Worm (Caenorhabditis elegans) whole organism, young adult: ENCODE data around the gene C26B9.2.

ENCODE experiments used
- B0261.1 ChIP-seq: sonication (generic microtip); optimal IDR thresholded peaks from 2 replicates; lab custom pipeline; 2016; ENCODE audit warnings: mild to moderate bottlenecking, missing genetic modification characterization, moderate library complexity, missing compliant biosample characterization
- B0336.3 ChIP-seq: fragments of 200-800 bp; sonication (Bioruptor generic); IDR thresholded peaks from 2 replicates; pipeline ENCODE4 v1.3.6; 2022; ENCODE audit warnings: missing genetic modification characterization, missing compliant biosample characterization
- C17E4.6 ChIP-seq: fragments of 200-800 bp; sonication (Bioruptor generic); IDR thresholded peaks from 2 replicates; pipeline ENCODE4 v1.3.6; 2022; ENCODE audit warnings: missing genetic modification reagents, missing genetic modification characterization, missing compliant biosample characterization
- F33H1.4 ChIP-seq: fragments of 200-800 bp; sonication (Bioruptor generic); IDR thresholded peaks from 2 replicates; pipeline ENCODE4 v1.3.6; 2022; ENCODE audit warnings: missing genetic modification reagents, missing genetic modification characterization, missing compliant biosample characterization
- F37B4.10 ChIP-seq: fragments of 200-800 bp; sonication (Bioruptor generic); IDR thresholded peaks from 2 replicates; pipeline ENCODE4 v1.3.6; 2022; ENCODE audit warnings: missing genetic modification characterization, missing compliant biosample characterization
- F39B2.1 ChIP-seq: fragments of 200-800 bp; sonication (Bioruptor generic); IDR thresholded peaks from 2 replicates; pipeline ENCODE4 v1.3.6; 2022; ENCODE audit warnings: missing genetic modification reagents, missing genetic modification characterization, missing compliant biosample characterization
- F57A8.1 ChIP-seq: fragments of 200-800 bp; sonication (Bioruptor generic); optimal IDR thresholded peaks from 2 replicates; lab custom pipeline; 2018; ENCODE audit warnings: mild to moderate bottlenecking, missing genetic modification characterization, moderate library complexity, missing compliant biosample characterization
- T07F8.4 ChIP-seq: sonication (generic microtip); optimal IDR thresholded peaks from 2 replicates; lab custom pipeline; 2016; ENCODE audit warnings: mild to moderate bottlenecking, missing genetic modification characterization, moderate library complexity, missing compliant biosample characterization
- T26A5.8 ChIP-seq: sonication (generic microtip); optimal IDR thresholded peaks from 2 replicates; lab custom pipeline; 2016; ENCODE audit warnings: missing genetic modification characterization, missing compliant biosample characterization
- Y56A3A.18 ChIP-seq: fragments of 200-800 bp; sonication (Bioruptor generic); IDR thresholded peaks from 2 replicates; pipeline ENCODE4 v1.3.6; 2022; ENCODE audit warnings: missing genetic modification reagents, missing genetic modification characterization, missing compliant biosample characterization
- akir-1 ChIP-seq: fragments of 200-800 bp; sonication (Bioruptor generic); optimal IDR thresholded peaks from 2 replicates; lab custom pipeline; 2018; ENCODE audit warnings: mild to moderate bottlenecking, missing genetic modification characterization, moderate library complexity, missing compliant biosample characterization
- attf-3 ChIP-seq: fragments of 200-800 bp; sonication (Bioruptor generic); conservative IDR thresholded peaks from 2 replicates; pipeline ENCODE4 v1.3.6; 2022; ENCODE audit warnings: missing genetic modification reagents, missing genetic modification characterization, missing compliant biosample characterization
- attf-5 ChIP-seq: fragments of 200-800 bp; sonication (Bioruptor generic); optimal IDR thresholded peaks from 2 replicates; lab custom pipeline; 2018; ENCODE audit warnings: mild to moderate bottlenecking, missing genetic modification characterization, missing compliant biosample characterization
- bed-1 ChIP-seq: fragments of 200-800 bp; sonication (Bioruptor generic); IDR thresholded peaks from 2 replicates; pipeline ENCODE4 v1.3.6; 2022; ENCODE audit warnings: missing genetic modification reagents, missing genetic modification characterization, missing compliant biosample characterization
- bed-2 ChIP-seq: fragments of 200-800 bp; sonication (Bioruptor generic); IDR thresholded peaks from 2 replicates; pipeline ENCODE4 v1.3.6; 2022; ENCODE audit warnings: missing genetic modification reagents, missing genetic modification characterization, missing compliant biosample characterization
- ceh-100 ChIP-seq: fragments of 200-800 bp; sonication (Bioruptor generic); IDR thresholded peaks from 2 replicates; pipeline ENCODE4 v1.3.6; 2022; ENCODE audit warnings: missing genetic modification reagents, missing genetic modification characterization, missing compliant biosample characterization
- ceh-40 ChIP-seq: fragments of 200-800 bp; sonication (Bioruptor generic); IDR thresholded peaks from 2 replicates; pipeline ENCODE4 v1.3.6; 2022; ENCODE audit warnings: missing genetic modification characterization, missing compliant biosample characterization
- ceh-58 ChIP-seq: fragments of 200-800 bp; sonication (Bioruptor generic); IDR thresholded peaks from 2 replicates; pipeline ENCODE4 v1.3.6; 2022; ENCODE audit warnings: missing genetic modification characterization, missing compliant biosample characterization
- chd-7 ChIP-seq: sonication (generic microtip); optimal IDR thresholded peaks from 2 replicates; lab custom pipeline; 2016; ENCODE audit warnings: mild to moderate bottlenecking, missing genetic modification characterization, moderate library complexity, missing compliant biosample characterization
- dox-1 ChIP-seq: fragments of 200-800 bp; sonication (Bioruptor generic); IDR thresholded peaks from 2 replicates; pipeline ENCODE4 v1.3.6; 2022; ENCODE audit warnings: missing genetic modification reagents, missing genetic modification characterization, missing compliant biosample characterization
- egl-18 ChIP-seq: fragments of 200-800 bp; sonication (Bioruptor generic); IDR thresholded peaks from 2 replicates; pipeline ENCODE4 v1.3.6; 2022; ENCODE audit warnings: missing genetic modification reagents, missing genetic modification characterization, missing compliant biosample characterization
- egl-44 ChIP-seq: fragments of 200-800 bp; sonication (Bioruptor generic); IDR thresholded peaks from 2 replicates; pipeline ENCODE4 v1.3.6; 2022; ENCODE audit warnings: missing genetic modification reagents, missing genetic modification characterization, missing compliant biosample characterization
- him-1 ChIP-seq: sonication (generic microtip); optimal IDR thresholded peaks from 2 replicates; lab custom pipeline; 2016; ENCODE audit warnings: missing genotype, missing genetic modification reagents, missing genetic modification characterization, missing compliant biosample characterization
- hrde-1 ChIP-seq: sonication (generic microtip); optimal IDR thresholded peaks from 2 replicates; lab custom pipeline; 2016; ENCODE audit warnings: missing genetic modification characterization, mild to moderate bottlenecking, missing compliant biosample characterization, moderate library complexity, missing genotype, missing genetic modification reagents, borderline replicate concordance
- hsf-1 ChIP-seq: fragments of 200-800 bp; sonication (Bioruptor generic); IDR thresholded peaks from 2 replicates; pipeline ENCODE4 v1.3.6; 2022; ENCODE audit warnings: missing genetic modification reagents, missing genetic modification characterization, missing compliant biosample characterization
- lin-40 ChIP-seq: sonication (generic microtip); optimal IDR thresholded peaks from 2 replicates; lab custom pipeline; 2016; ENCODE audit warnings: missing genetic modification characterization, mild to moderate bottlenecking, missing compliant biosample characterization, missing genotype, missing genetic modification reagents
- lin-54 ChIP-seq: fragments of 200-800 bp; sonication (Bioruptor generic); optimal IDR thresholded peaks from 2 replicates; lab custom pipeline; 2018; ENCODE audit warnings: mild to moderate bottlenecking, missing genetic modification characterization, missing compliant biosample characterization
- lsl-1 ChIP-seq: fragments of 200-800 bp; sonication (Bioruptor generic); optimal IDR thresholded peaks from 2 replicates; lab custom pipeline; 2018; ENCODE audit warnings: mild to moderate bottlenecking, missing genetic modification characterization, moderate library complexity, missing compliant biosample characterization
- mxl-1 ChIP-seq: sonication (generic microtip); optimal IDR thresholded peaks from 2 replicates; lab custom pipeline; 2016; ENCODE audit warnings: missing genetic modification characterization, missing compliant biosample characterization
- nfya-1 ChIP-seq: sonication (generic microtip); optimal IDR thresholded peaks from 2 replicates; lab custom pipeline; 2017; ENCODE audit warnings: antibody characterized with exemption, missing compliant biosample characterization, missing genetic modification characterization, borderline replicate concordance; ENCODE audit not compliant: insufficient read depth
- nhr-27 ChIP-seq: fragments of 200-800 bp; sonication (Bioruptor generic); optimal IDR thresholded peaks from 2 replicates; lab custom pipeline; 2018; ENCODE audit warnings: mild to moderate bottlenecking, missing genetic modification characterization, moderate library complexity, missing compliant biosample characterization
- nhr-80 ChIP-seq: sonication (generic microtip); optimal IDR thresholded peaks from 2 replicates; lab custom pipeline; 2016; ENCODE audit warnings: missing genetic modification characterization, missing compliant biosample characterization
- nhr-90 ChIP-seq: sonication (generic microtip); optimal IDR thresholded peaks from 2 replicates; lab custom pipeline; 2016; ENCODE audit warnings: missing genotype, mild to moderate bottlenecking, missing genetic modification characterization, missing compliant biosample characterization
- rec-8 ChIP-seq, 2 experiments: sonication (generic microtip); optimal IDR thresholded peaks; 2 replicates each; lab custom pipeline; 2016; ENCODE audit warnings: mild to moderate bottlenecking in 2 of 2, missing genetic modification characterization in 2 of 2, missing genetic modification reagents in 2 of 2, missing genotype in 2 of 2, missing biosample characterization in 1 of 2, missing compliant biosample characterization in 1 of 2, moderate library complexity in 1 of 2
- snpc-1.3 ChIP-seq: sonication (generic microtip); optimal IDR thresholded peaks from 2 replicates; lab custom pipeline; 2017; ENCODE audit warnings: missing genetic modification characterization, mild to moderate bottlenecking, missing compliant biosample characterization, antibody characterized with exemption, moderate library complexity, missing genotype, missing genetic modification reagents; ENCODE audit not compliant: insufficient read depth
- snpc-3.4 ChIP-seq: sonication (generic microtip); optimal IDR thresholded peaks from 2 replicates; lab custom pipeline; 2017; ENCODE audit warnings: missing genetic modification characterization, mild to moderate bottlenecking, missing compliant biosample characterization, antibody characterized with exemption, moderate library complexity, missing genotype, missing genetic modification reagents
- snpc-4 ChIP-seq, 5 experiments: fragments of 150-350 bp in 1 of 5; sonication (generic microtip) in 4 of 5; optimal IDR thresholded peaks; 2 replicates each; lab custom pipeline; 2014 to 2018; ENCODE audit warnings: missing genetic modification characterization in 5 of 5, missing biosample characterization in 3 of 5, antibody characterized with exemption in 2 of 5, mild to moderate bottlenecking in 2 of 5, missing compliant biosample characterization in 2 of 5, missing genotype in 2 of 5, moderate library complexity in 2 of 5, missing genetic modification reagents in 1 of 5
- sptf-2 ChIP-seq: fragments of 200-800 bp; sonication (Bioruptor generic); optimal IDR thresholded peaks from 2 replicates; lab custom pipeline; 2018; ENCODE audit warnings: mild to moderate bottlenecking, missing genetic modification characterization, missing compliant biosample characterization
- tbx-9 ChIP-seq: sonication (generic microtip); optimal IDR thresholded peaks from 2 replicates; lab custom pipeline; 2016; ENCODE audit warnings: borderline replicate concordance, missing genetic modification characterization, inconsistent platforms, missing compliant biosample characterization
- unc-62 ChIP-seq: fragments of 150-350 bp; optimal IDR thresholded peaks from 2 replicates; lab custom pipeline; 2014; ENCODE audit warnings: missing biosample characterization, missing genetic modification reagents, missing genetic modification characterization
- xnd-1 ChIP-seq: sonication (generic microtip); optimal IDR thresholded peaks from 2 replicates; lab custom pipeline; 2016; ENCODE audit warnings: missing genotype, missing genetic modification reagents, missing genetic modification characterization, missing compliant biosample characterization
- zfh-2 ChIP-seq: fragments of 200-800 bp; sonication (Bioruptor generic); conservative IDR thresholded peaks from 2 replicates; pipeline ENCODE4 v1.3.6; 2022; ENCODE audit warnings: missing genetic modification reagents, missing genetic modification characterization, missing compliant biosample characterization
- ztf-25 ChIP-seq: fragments of 200-800 bp; sonication (Bioruptor generic); IDR thresholded peaks from 2 replicates; pipeline ENCODE4 v1.3.6; 2022; ENCODE audit warnings: missing genetic modification reagents, missing genetic modification characterization, missing compliant biosample characterization
- ztf-26 ChIP-seq: sonication (generic microtip); optimal IDR thresholded peaks from 2 replicates; lab custom pipeline; 2017; ENCODE audit warnings: missing genetic modification characterization, missing compliant biosample characterization
- ztf-3 ChIP-seq: fragments of 200-800 bp; sonication (Bioruptor generic); optimal IDR thresholded peaks from 2 replicates; lab custom pipeline; 2018; ENCODE audit warnings: mild to moderate bottlenecking, missing genetic modification characterization, missing compliant biosample characterization
- ztf-6 ChIP-seq: fragments of 200-800 bp; sonication (Bioruptor generic); IDR thresholded peaks from 2 replicates; pipeline ENCODE4 v1.3.6; 2022; ENCODE audit warnings: missing genetic modification reagents, missing genetic modification characterization, missing compliant biosample characterization

The C26B9.2 gene

ce11 chrX:5319214-5319838 is 20.7 kb upstream of the C26B9.2 start (continued):
- TF ChIP-seq tbx-9 (tag; lab: Kevin White, UChicago) = no peak
- TF ChIP-seq C17E4.6 (GFP tag; lab: Robert Waterston, UW) = no peak
- TF ChIP-seq F37B4.10 (GFP tag; lab: Robert Waterston, UW) = no peak
- no peak for TF ChIP-seq unc-62 (GFP tag; lab: Kevin White, UChicago)
- TF ChIP-seq ztf-6 (GFP tag; lab: Robert Waterston, UW) = no peak
- TF ChIP-seq ztf-3 = no peak
- peak; percentile 85 for TF ChIP-seq him-1 (tag; lab: Kevin White, UChicago)
- no peak for TF ChIP-seq bed-1 (GFP tag; lab: Robert Waterston, UW)
- peak; percentile 86 for TF ChIP-seq snpc-3.4
- TF ChIP-seq F33H1.4 (GFP tag; lab: Robert Waterston, UW) = 0 out of 2 replicates have a peak, but pooled peaks have one; percentile 26
- peak; percentile 89; the same call in 1 of the 2 replicates for TF ChIP-seq ztf-25
- TF ChIP-seq T26A5.8 = peak; percentile 32
- TF ChIP-seq ceh-40 (GFP tag; lab: Robert Waterston, UW) = peak; percentile 79
- TF ChIP-seq xnd-1 = no peak
- peak; percentile 71 for TF ChIP-seq snpc-1.3 (tag; lab: Kevin White, UChicago)
- TF ChIP-seq bed-2 (GFP tag; lab: Robert Waterston, UW) = no peak
- no peak for TF ChIP-seq B0336.3 (GFP tag; lab: Robert Waterston, UW)
- TF ChIP-seq attf-5 (GFP tag; lab: Kevin White, UChicago) = peak; percentile 17
- TF ChIP-seq mxl-1 = peak; percentile 62
- no peak for TF ChIP-seq nhr-90 (tag; lab: Kevin White, UChicago)
- TF ChIP-seq egl-44 (GFP tag; lab: Robert Waterston, UW) = peak; percentile 64; the same call in 1 of the 2 replicates
- no peak for TF ChIP-seq lin-54
- TF ChIP-seq T07F8.4 = peak; percentile 50
- no peak for TF ChIP-seq zfh-2
- no peak for TF ChIP-seq chd-7 (tag; lab: Kevin White, UChicago)
- TF ChIP-seq hsf-1 (GFP tag; lab: Robert Waterston, UW) = no peak
- TF ChIP-seq sptf-2 = no peak
- no peak for TF ChIP-seq ceh-100
- TF ChIP-seq ztf-26 (tag; lab: Kevin White, UChicago) = peak; percentile 22
- no peak for TF ChIP-seq egl-18 (GFP tag; lab: Robert Waterston, UW)
- peak; percentile 42 to 63 for TF ChIP-seq rec-8 (tag; optimal IDR thresholded peaks at IDR 0.05; lab: Kevin White, UChicago)
- no peak for TF ChIP-seq attf-3
- TF ChIP-seq dox-1 (GFP tag; lab: Robert Waterston, UW) = no peak
- TF ChIP-seq snpc-4 (GFP tag; optimal IDR thresholded peaks at IDR 0.05; lab: Kevin White, UChicago) = peak; percentile 80
- peak in 3 of 4 experiments; percentile 11 to 85 (median 77) for TF ChIP-seq snpc-4 (tag; optimal IDR thresholded peaks at IDR 0.05; lab: Kevin White, UChicago)
- TF ChIP-seq F57A8.1 (GFP tag; lab: Kevin White, UChicago) = no peak
- TF ChIP-seq nhr-27 (tag; lab: Kevin White, UChicago) = no peak
- peak; percentile 65; the same call in 1 of the 2 replicates for TF ChIP-seq Y56A3A.18 (GFP tag; lab: Robert Waterston, UW)
- TF ChIP-seq ceh-58 (GFP tag; lab: Robert Waterston, UW) = no peak
- peak; percentile 93 for TF ChIP-seq B0261.1
- TF ChIP-seq nfya-1 = no peak
- TF ChIP-seq nhr-80 (tag; lab: Kevin White, UChicago) = peak; percentile 23
- TF ChIP-seq F39B2.1 = no peak
- TF ChIP-seq hrde-1 (tag; lab: Kevin White, UChicago) = no peak
- no peak for TF ChIP-seq akir-1 (GFP tag; lab: Kevin White, UChicago)
- TF ChIP-seq lsl-1 (GFP tag; lab: Kevin White, UChicago) = no peak
- TF ChIP-seq lin-40 (tag; lab: Kevin White, UChicago) = peak; percentile 63
